Fruit fly (Drosophila melanogaster) whole organism, embryonic: ENCODE measurements around the gene CG44362.
A peak's percentile ranks its signal among the peaks of the same experiment; 100 is the strongest.

Experiments used
- Atf-2 ChIP-seq: fragments of 200-800 bp; sonication (Bioruptor generic); optimal IDR thresholded peaks from 2 replicates; lab custom pipeline; 2016; ENCODE audit warnings: missing biosample characterization, missing genetic modification characterization
- Atf3 ChIP-seq: fragments of 200-800 bp; sonication (Bioruptor generic); optimal IDR thresholded peaks from 3 replicates; lab custom pipeline; 2016; ENCODE audit warnings: missing biosample characterization, missing genetic modification characterization
- CG10565 ChIP-seq: fragments of 200-800 bp; sonication (Bioruptor generic); optimal IDR thresholded peaks from 3 replicates; lab custom pipeline; 2016; ENCODE audit warnings: missing biosample characterization, mild to moderate bottlenecking, missing genetic modification characterization
- CG11695 ChIP-seq: fragments of 200-800 bp; sonication (Bioruptor generic); IDR thresholded peaks from 3 replicates; pipeline ENCODE4 v1.3.6; 2022; ENCODE audit warnings: missing biosample characterization, missing genetic modification characterization
- CG12104 ChIP-seq: fragments of 200-800 bp; sonication (Bioruptor generic); optimal IDR thresholded peaks from 3 replicates; lab custom pipeline; 2016; ENCODE audit warnings: missing biosample characterization, missing genetic modification characterization
- CG12155 ChIP-seq: fragments of 200-800 bp; sonication (Bioruptor generic); optimal IDR thresholded peaks from 3 replicates; lab custom pipeline; 2016; ENCODE audit warnings: missing biosample characterization, missing genetic modification characterization
- CG12659 ChIP-seq: fragments of 200-800 bp; sonication (Bioruptor generic); optimal IDR thresholded peaks from 3 replicates; lab custom pipeline; 2017; ENCODE audit warnings: mild to moderate bottlenecking, missing biosample characterization, missing genetic modification reagents, missing genetic modification characterization
- CG13894 ChIP-seq: fragments of 200-800 bp; sonication (Bioruptor generic); optimal IDR thresholded peaks from 3 replicates; lab custom pipeline; 2018; ENCODE audit warnings: missing biosample characterization, mild to moderate bottlenecking, missing genetic modification characterization, moderate library complexity
- CG15073 ChIP-seq: fragments of 200-800 bp; sonication (Bioruptor generic); optimal IDR thresholded peaks from 2 replicates; lab custom pipeline; 2016; ENCODE audit warnings: missing biosample characterization, missing genetic modification characterization
- CG18011 ChIP-seq: fragments of 200-800 bp; sonication (Bioruptor generic); optimal IDR thresholded peaks from 2 replicates; lab custom pipeline; 2017; ENCODE audit warnings: missing biosample characterization, missing genetic modification characterization, mild to moderate bottlenecking, moderate library complexity, missing genotype
- CG30020 ChIP-seq: fragments of 200-800 bp; optimal IDR thresholded peaks from 2 replicates; lab custom pipeline; 2019; ENCODE audit warnings: missing biosample characterization, mild to moderate bottlenecking, missing genetic modification characterization, moderate library complexity
- CG32767 ChIP-seq: fragments of 200-800 bp; sonication (Bioruptor generic); IDR thresholded peaks from 2 replicates; pipeline ENCODE4 v1.3.6; 2022; ENCODE audit warnings: missing biosample characterization, missing genetic modification characterization
- CG32772 ChIP-seq: fragments of 200-800 bp; sonication (Bioruptor generic); IDR thresholded peaks from 2 replicates; pipeline ENCODE4 v1.3.6; 2022; ENCODE audit warnings: missing biosample characterization, missing genetic modification characterization
- CG3838 ChIP-seq: fragments of 200-800 bp; sonication (Bioruptor generic); optimal IDR thresholded peaks from 3 replicates; lab custom pipeline; 2016; ENCODE audit warnings: missing biosample characterization, missing genetic modification characterization
- CG4360 ChIP-seq: fragments of 200-800 bp; sonication (Bioruptor generic); IDR thresholded peaks from 2 replicates; pipeline ENCODE4 v1.3.6; 2022; ENCODE audit warnings: missing biosample characterization, missing genetic modification characterization
- CG6813 ChIP-seq: fragments of 200-800 bp; sonication (Bioruptor generic); optimal IDR thresholded peaks from 2 replicates; lab custom pipeline; 2017; ENCODE audit warnings: missing biosample characterization, missing genetic modification characterization, mild to moderate bottlenecking, moderate library complexity, missing genetic modification reagents
- CG8478 ChIP-seq: fragments of >200 bp; optimal IDR thresholded peaks from 2 replicates; lab custom pipeline; 2018
- CoRest ChIP-seq: fragments of 200-800 bp; sonication (Bioruptor generic); optimal IDR thresholded peaks from 3 replicates; lab custom pipeline; 2018; ENCODE audit warnings: missing biosample characterization, mild to moderate bottlenecking, missing genetic modification characterization, moderate library complexity
- Dfd ChIP-seq, 2 experiments: fragments of >200 bp; optimal IDR thresholded peaks; 2 replicates each; lab custom pipeline; 2017; ENCODE audit warnings: missing biosample characterization in 2 of 2, missing genetic modification characterization in 2 of 2
- Dip2 ChIP-seq: fragments of 200-800 bp; sonication (Bioruptor generic); IDR thresholded peaks from 2 replicates; pipeline ENCODE4 v1.3.6; 2022; ENCODE audit warnings: missing biosample characterization, missing genetic modification characterization
- Dp ChIP-seq: fragments of 200-800 bp; sonication (Bioruptor generic); optimal IDR thresholded peaks from 2 replicates; lab custom pipeline; 2018; ENCODE audit warnings: missing biosample characterization, mild to moderate bottlenecking, missing genetic modification characterization, moderate library complexity
- Dref ChIP-seq: fragments of 200-800 bp; sonication (Bioruptor generic); IDR thresholded peaks from 2 replicates; pipeline ENCODE4 v1.3.6; 2022; ENCODE audit warnings: missing biosample characterization, missing genetic modification characterization
- Eip74EF ChIP-seq, 2 experiments: fragments of 200-800 bp in 1 of 2; fragments of >200 bp in 1 of 2; sonication (Bioruptor generic) in 1 of 2; optimal IDR thresholded peaks; 2 replicates each; lab custom pipeline; 2017 to 2019; ENCODE audit warnings: missing biosample characterization in 2 of 2, missing genetic modification characterization in 2 of 2, mild to moderate bottlenecking in 1 of 2, moderate library complexity in 1 of 2
- HLHmδ ChIP-seq: fragments of 200-800 bp; sonication (Bioruptor generic); optimal IDR thresholded peaks from 2 replicates; lab custom pipeline; 2018; ENCODE audit warnings: missing biosample characterization, mild to moderate bottlenecking, missing genetic modification characterization, moderate library complexity
- MESR4 ChIP-seq: fragments of 200-800 bp; sonication (Bioruptor generic); optimal IDR thresholded peaks from 2 replicates; lab custom pipeline; 2018; ENCODE audit warnings: missing biosample characterization, mild to moderate bottlenecking, missing genetic modification characterization, moderate library complexity
- Max ChIP-seq: fragments of 200-800 bp; sonication (Bioruptor generic); optimal IDR thresholded peaks from 2 replicates; lab custom pipeline; 2016; ENCODE audit warnings: missing biosample characterization, mild to moderate bottlenecking, missing genetic modification characterization
- NFAT ChIP-seq: fragments of 200-800 bp; sonication (Bioruptor generic); IDR thresholded peaks from 2 replicates; pipeline ENCODE4 v1.3.6; 2022; ENCODE audit warnings: missing biosample characterization, missing genetic modification characterization
- Nf-YA ChIP-seq: fragments of 200-800 bp; sonication (Bioruptor generic); IDR thresholded peaks from 2 replicates; pipeline ENCODE4 v1.3.6; 2022; ENCODE audit warnings: missing biosample characterization, missing genetic modification characterization
- Nf-YB ChIP-seq: fragments of 200-800 bp; sonication (Bioruptor generic); optimal IDR thresholded peaks from 3 replicates; lab custom pipeline; 2019; ENCODE audit warnings: missing biosample characterization, mild to moderate bottlenecking, missing genetic modification characterization, moderate library complexity
- Optix ChIP-seq: fragments of 200-800 bp; sonication (Bioruptor generic); IDR thresholded peaks from 3 replicates; pipeline ENCODE4 v1.3.6; 2022; ENCODE audit warnings: missing biosample characterization, missing genetic modification characterization
- Ravus ChIP-seq: fragments of 200-800 bp; sonication (Bioruptor generic); IDR thresholded peaks from 2 replicates; pipeline ENCODE4 v1.3.6; 2022; ENCODE audit warnings: missing biosample characterization, missing genetic modification characterization
- Six4 ChIP-seq: fragments of 200-800 bp; sonication (Bioruptor generic); optimal IDR thresholded peaks from 2 replicates; lab custom pipeline; 2016; ENCODE audit warnings: missing biosample characterization, missing genetic modification characterization
- Xbp1 ChIP-seq: fragments of 200-800 bp; sonication (Bioruptor generic); optimal IDR thresholded peaks from 3 replicates; lab custom pipeline; 2016; ENCODE audit warnings: missing biosample characterization, mild to moderate bottlenecking, missing genetic modification characterization
- ato ChIP-seq: fragments of 200-800 bp; sonication (Bioruptor generic); IDR thresholded peaks from 2 replicates; pipeline ENCODE4 v1.3.6; 2022; ENCODE audit warnings: missing biosample characterization, missing genetic modification characterization; ENCODE audit not compliant: partially characterized antibody
- cas ChIP-seq: fragments of 200-800 bp; sonication (Bioruptor generic); IDR thresholded peaks from 2 replicates; pipeline ENCODE4 v1.3.6; 2022; ENCODE audit warnings: missing biosample characterization, missing genetic modification characterization
- cato ChIP-seq: fragments of 200-800 bp; sonication (Bioruptor generic); optimal IDR thresholded peaks from 2 replicates; lab custom pipeline; 2016; ENCODE audit warnings: missing biosample characterization, missing genetic modification characterization, borderline replicate concordance
- cwo ChIP-seq: fragments of 200-800 bp; sonication (Bioruptor generic); optimal IDR thresholded peaks from 3 replicates; lab custom pipeline; 2017; ENCODE audit warnings: missing biosample characterization, missing genetic modification characterization, mild to moderate bottlenecking, moderate library complexity, missing genetic modification reagents
- eyg ChIP-seq: fragments of 200-800 bp; sonication (Bioruptor generic); optimal IDR thresholded peaks from 3 replicates; lab custom pipeline; 2016; ENCODE audit warnings: missing biosample characterization, missing genetic modification characterization
- fru ChIP-seq: fragments of >200 bp; optimal IDR thresholded peaks from 2 replicates; lab custom pipeline; 2017
- grn ChIP-seq: fragments of 200-800 bp; sonication (Bioruptor generic); optimal IDR thresholded peaks from 3 replicates; lab custom pipeline; 2017; ENCODE audit warnings: missing biosample characterization, missing genetic modification characterization
- hkb ChIP-seq, 2 experiments: fragments of 200-800 bp in 1 of 2; fragments of >200 bp in 1 of 2; sonication (Bioruptor generic) in 1 of 2; IDR thresholded peaks in 1 of 2; optimal IDR thresholded peaks in 1 of 2; 2 replicates each; pipeline versions ENCODE4 v1.3.6 to Lab custom; 2017 to 2022; ENCODE audit warnings: missing biosample characterization in 1 of 2, missing genetic modification characterization in 1 of 2
- lmd ChIP-seq: fragments of 200-800 bp; sonication (Bioruptor generic); IDR thresholded peaks from 2 replicates; pipeline ENCODE4 v1.3.6; 2022; ENCODE audit warnings: missing biosample characterization, missing genetic modification characterization
- nmo ChIP-seq: fragments of 200-800 bp; sonication (Bioruptor generic); optimal IDR thresholded peaks from 2 replicates; lab custom pipeline; 2018; ENCODE audit warnings: missing biosample characterization, mild to moderate bottlenecking, missing genetic modification characterization, moderate library complexity
- org-1 ChIP-seq: fragments of 200-800 bp; sonication (Bioruptor generic); optimal IDR thresholded peaks from 2 replicates; lab custom pipeline; 2017; ENCODE audit warnings: missing biosample characterization, missing genetic modification characterization
- ranshi ChIP-seq: fragments of 200-800 bp; sonication (Bioruptor generic); IDR thresholded peaks from 2 replicates; pipeline ENCODE4 v1.3.6; 2022; ENCODE audit warnings: missing biosample characterization, missing genetic modification characterization
- sisA ChIP-seq: fragments of 200-800 bp; sonication (Bioruptor generic); IDR thresholded peaks from 2 replicates; pipeline ENCODE4 v1.3.6; 2022; ENCODE audit warnings: missing biosample characterization, missing genetic modification characterization
- sob ChIP-seq: fragments of 200-800 bp; sonication (Bioruptor generic); IDR thresholded peaks from 2 replicates; pipeline ENCODE4 v1.3.6; 2022; ENCODE audit warnings: missing biosample characterization, missing genetic modification characterization
- sqz ChIP-seq: fragments of 200-800 bp; sonication (Bioruptor generic); optimal IDR thresholded peaks from 3 replicates; lab custom pipeline; 2018; ENCODE audit warnings: missing biosample characterization, mild to moderate bottlenecking, missing genetic modification characterization
- tgo ChIP-seq: fragments of 200-800 bp; sonication (Bioruptor generic); IDR thresholded peaks from 3 replicates; pipeline ENCODE4 v1.3.6; 2022; ENCODE audit warnings: missing biosample characterization, missing genetic modification characterization
- toy ChIP-seq: fragments of 200-800 bp; sonication (Bioruptor generic); IDR thresholded peaks from 2 replicates; pipeline ENCODE4 v1.3.6; 2022; ENCODE audit warnings: missing biosample characterization, missing genetic modification characterization
- ttk ChIP-seq: fragments of 200-800 bp; sonication (Bioruptor generic); IDR thresholded peaks from 2 replicates; pipeline ENCODE4 v2.1.2; 2022; ENCODE audit warnings: missing biosample characterization, missing genetic modification characterization
- tx ChIP-seq: fragments of 200-800 bp; sonication (Bioruptor generic); optimal IDR thresholded peaks from 2 replicates; lab custom pipeline; 2016; ENCODE audit warnings: missing biosample characterization, missing genetic modification characterization

Gene CG44362

DNA sequence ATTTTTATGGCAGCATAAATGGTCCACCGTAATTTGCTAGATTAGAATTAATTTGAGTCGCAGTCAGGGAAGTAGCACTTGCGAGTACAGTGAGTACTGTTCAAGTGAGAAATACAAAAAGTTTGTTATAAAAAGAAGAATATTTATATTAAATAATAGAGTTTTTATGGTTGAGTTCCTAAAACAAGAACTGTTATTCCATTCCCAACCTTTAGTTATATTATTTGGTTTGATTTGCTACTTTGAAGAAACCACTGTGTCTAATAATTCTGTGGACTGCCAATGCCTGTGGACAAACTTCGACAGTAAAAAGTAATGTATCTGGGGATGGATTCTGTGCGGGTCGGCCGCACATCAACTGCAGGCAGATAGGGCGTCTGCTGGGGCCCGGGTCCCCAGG, 29.5 kb upstream of the CG44362 start (continued):
- TF ChIP-seq eyg (no peak), NFAT (no peak), Atf-2 (no peak), lmd (GFP tag; lab: Robert Waterston, UW) (peak; percentile 29; the same call in 1 of the 2 replicates), CG12659 (GFP tag; lab: Kevin White, UChicago) (no peak), CG11695 (0 out of 3 replicates have a peak, but pooled peaks have one; percentile 39), Nf-YB (GFP tag; lab: Kevin White, UChicago) (no peak), ranshi (GFP tag; lab: Robert Waterston, UW) (peak; percentile 62), Xbp1 (GFP tag; lab: Kevin White, UChicago) (peak; percentile 4), ttk (peak; percentile 62), CG12155 (GFP tag; lab: Kevin White, UChicago) (peak; percentile 17), Dp (no peak), CG8478 (lab: Kevin White, UChicago) (no peak), grn (GFP tag; lab: Kevin White, UChicago) (no peak), cwo (GFP tag; lab: Kevin White, UChicago) (peak; percentile 23), org-1 (GFP tag; lab: Kevin White, UChicago) (no peak), sisA (GFP tag; lab: Robert Waterston, UW) (peak; percentile 27; the same call in 1 of the 2 replicates), CG30020 (tag; lab: Kevin White, UChicago) (no peak), CG32767 (GFP tag; lab: Robert Waterston, UW) (peak; percentile 41; the same call in 1 of the 2 replicates), CG15073 (GFP tag; lab: Kevin White, UChicago) (no peak), Ravus (no peak), sob (GFP tag; lab: Robert Waterston, UW) (peak; percentile 32; the same call in 1 of the 2 replicates), CG13894 (tag; lab: Kevin White, UChicago) (no peak), nmo (GFP tag; lab: Kevin White, UChicago) (no peak), Six4 (GFP tag; lab: Kevin White, UChicago) (no peak), CG32772 (GFP tag; lab: Robert Waterston, UW) (peak; percentile 38), fru (lab: Kevin White, UChicago) (no peak), cas (GFP tag; lab: Robert Waterston, UW) (peak; percentile 47; the same call in 1 of the 2 replicates), hkb (optimal IDR thresholded peaks at IDR 0.05; lab: Kevin White, UChicago) (no peak), hkb (GFP tag; IDR thresholded peaks at IDR 0.05; lab: Robert Waterston, UW) (peak; percentile 46; the same call in 1 of the 2 replicates), Max (GFP tag; lab: Kevin White, UChicago) (no peak), cato (GFP tag; lab: Kevin White, UChicago) (no peak), tgo (GFP tag; lab: Robert Waterston, UW) (peak; percentile 60), toy (GFP tag; lab: Robert Waterston, UW) (no peak), CG4360 (no peak), tx (GFP tag; lab: Kevin White, UChicago) (no peak), HLHmδ (GFP tag; lab: Kevin White, UChicago) (no peak), CG3838 (GFP tag; lab: Kevin White, UChicago) (no peak), Dref (GFP tag; lab: Robert Waterston, UW) (no peak), Optix (GFP tag; lab: Robert Waterston, UW) (no peak), CG18011 (GFP tag; lab: Kevin White, UChicago) (no peak), MESR4 (GFP tag; lab: Kevin White, UChicago) (no peak), Atf3 (GFP tag; lab: Kevin White, UChicago) (no peak), Dfd (GFP tag; optimal IDR thresholded peaks at IDR 0.05; lab: Kevin White, UChicago) (no peak), CG6813 (no peak), ato (GFP tag; lab: Robert Waterston, UW) (no peak), Dip2 (GFP tag; lab: Robert Waterston, UW) (no peak), sqz (GFP tag; lab: Kevin White, UChicago) (no peak), Eip74EF (GFP tag; optimal IDR thresholded peaks at IDR 0.05; lab: Kevin White, UChicago) (no peak), CG12104 (GFP tag; lab: Kevin White, UChicago) (no peak), Nf-YA (GFP tag; lab: Robert Waterston, UW) (no peak), CoRest (tag; lab: Kevin White, UChicago) (peak; percentile 12), CG10565 (GFP tag; lab: Kevin White, UChicago) (no peak)
